Worm (Caenorhabditis elegans): ENCODE results near the gene kin-36.

- TF ChIP-seq nhr-237 (tag; optimal IDR thresholded peaks at IDR 0.05) (no peak), nhr-77 (tag; optimal IDR thresholded peaks at IDR 0.05) (no peak), lin-39 (tag; optimal IDR thresholded peaks at IDR 0.05) (no peak), Y55F3AM.14 (GFP tag; optimal IDR thresholded peaks at IDR 0.05) (no peak), nhr-129 (tag; optimal IDR thresholded peaks at IDR 0.05) (no peak), ama-1 (optimal IDR thresholded peaks at IDR 0.05) (no peak), snpc-4 (tag; optimal IDR thresholded peaks at IDR 0.05) (no peak), fos-1 (tag; optimal IDR thresholded peaks at IDR 0.05) (no peak), unc-62 (GFP tag; optimal IDR thresholded peaks at IDR 0.05) (no peak), egl-27 (tag; optimal IDR thresholded peaks at IDR 0.05) (no peak), ztf-11 (tag; optimal IDR thresholded peaks at IDR 0.05) (no peak), ceh-82 (tag; optimal IDR thresholded peaks at IDR 0.05) (no peak), R02D3.7 (tag; optimal IDR thresholded peaks at IDR 0.05) (no peak), ztf-1 (GFP tag; conservative IDR thresholded peaks at IDR 0.05) (no peak)
These were observed 11.4 kb upstream of the kin-36 start for ce11 chrIV:4667383-4667782.

Data from whole organism, L2 larva.